Worm (Caenorhabditis elegans): ENCODE data around the gene best-3.

Gene best-3

ce11 chrII:12685-13084, at the start of gene best-3:
Gene best-3 (plus strand): TSS chrII:12985.
- TF ChIP-seq sox-4 (tag; optimal IDR thresholded peaks at IDR 0.05), result no peak
- no peak for TF ChIP-seq ets-4 (tag; optimal IDR thresholded peaks at IDR 0.05)
- no peak for TF ChIP-seq nhr-232 (tag; optimal IDR thresholded peaks at IDR 0.05)
- TF ChIP-seq mec-3 (tag; optimal IDR thresholded peaks at IDR 0.05; ENCODE audit: borderline replicate concordance), result no peak
- no peak for TF ChIP-seq pha-2 (tag; optimal IDR thresholded peaks at IDR 0.05)
- no peak for TF ChIP-seq nfya-1 (tag; optimal IDR thresholded peaks at IDR 0.05)

- TF ChIP-seq tbx-7 (tag; optimal IDR thresholded peaks at IDR 0.05) (no peak), pat-9 (tag; optimal IDR thresholded peaks at IDR 0.05) (no peak), C38D4.7 (GFP tag; optimal IDR thresholded peaks at IDR 0.05) (no peak), ama-1 (optimal IDR thresholded peaks at IDR 0.05) (no peak), fkh-6 (tag; optimal IDR thresholded peaks at IDR 0.05) (no peak)
These were observed 12.2 kb upstream of the best-3 start for ce11 chrII:586-985.

ce11 chrII:1334-1898, 11.4 kb upstream of the best-3 start, which contains the start of gene 2L52.1:
Gene 2L52.1 (plus strand): TSS chrII:1848.
- TF ChIP-seq sdc-2 (tag; optimal IDR thresholded peaks at IDR 0.05), result no peak
- TF ChIP-seq ceh-31 (tag; optimal IDR thresholded peaks at IDR 0.05), result peak; percentile 15
- TF ChIP-seq ceh-34 (tag; optimal IDR thresholded peaks at IDR 0.05), result no peak
- no peak for TF ChIP-seq hlh-15 (tag; optimal IDR thresholded peaks at IDR 0.05)
- peak; percentile 32 for TF ChIP-seq unc-55 (GFP tag; optimal IDR thresholded peaks at IDR 0.05)
- no peak for TF ChIP-seq rnt-1 (tag; optimal IDR thresholded peaks at IDR 0.05)
- TF ChIP-seq nfya-1 (tag; optimal IDR thresholded peaks at IDR 0.05), result peak; percentile 61

ce11 chrII:4793-5192, 8.0 kb upstream of the best-3 start:
- no peak for TF ChIP-seq fkh-10 (GFP tag; optimal IDR thresholded peaks at IDR 0.05)
- TF ChIP-seq hlh-30 (tag; optimal IDR thresholded peaks at IDR 0.05; ENCODE audit: insufficient read depth), result no peak
- TF ChIP-seq K02D7.2 (tag; optimal IDR thresholded peaks at IDR 0.05), result no peak
- TF ChIP-seq mec-3 (tag; optimal IDR thresholded peaks at IDR 0.05; ENCODE audit: borderline replicate concordance), result no peak
- no peak for TF ChIP-seq hlh-6 (tag; optimal IDR thresholded peaks at IDR 0.05)
- TF ChIP-seq syd-9 (tag; optimal IDR thresholded peaks at IDR 0.05), result no peak

- TF ChIP-seq ahr-1 (tag; optimal IDR thresholded peaks at IDR 0.05) (no peak), ceh-19 (GFP tag; optimal IDR thresholded peaks at IDR 0.05) (no peak), unc-55 (GFP tag; optimal IDR thresholded peaks at IDR 0.05) (no peak), pqm-1 (tag; optimal IDR thresholded peaks at IDR 0.05) (no peak), pat-9 (tag; optimal IDR thresholded peaks at IDR 0.05) (no peak), ceh-34 (tag; optimal IDR thresholded peaks at IDR 0.05) (no peak), hlh-30 (tag; optimal IDR thresholded peaks at IDR 0.05; ENCODE audit: insufficient read depth) (no peak), F13H6.1 (tag; optimal IDR thresholded peaks at IDR 0.05) (no peak), npax-4 (tag; optimal IDR thresholded peaks at IDR 0.05) (no peak), pha-2 (tag; optimal IDR thresholded peaks at IDR 0.05) (no peak), zip-5 (tag; optimal IDR thresholded peaks at IDR 0.05) (no peak), ceh-31 (tag; optimal IDR thresholded peaks at IDR 0.05) (no peak), dmd-4 (tag; optimal IDR thresholded peaks at IDR 0.05; ENCODE audit: borderline replicate concordance) (no peak), hlh-8 (tag; optimal IDR thresholded peaks at IDR 0.05) (no peak)
These were observed 6.4 kb upstream of the best-3 start, which contains the start of gene osta-1 for ce11 chrII:6349-6748. Gene osta-1 (plus strand): TSS chrII:6657.

ce11 chrII:8212-8611, 4.6 kb upstream of the best-3 start:
- TF ChIP-seq ceh-2 (tag; optimal IDR thresholded peaks at IDR 0.05), result no peak
- TF ChIP-seq tbx-2 (tag; optimal IDR thresholded peaks at IDR 0.05), result no peak
- no peak for TF ChIP-seq pha-2 (tag; optimal IDR thresholded peaks at IDR 0.05)
- TF ChIP-seq nhr-232 (tag; optimal IDR thresholded peaks at IDR 0.05), result no peak
- no peak for TF ChIP-seq npax-4 (tag; optimal IDR thresholded peaks at IDR 0.05)
- no peak for TF ChIP-seq ahr-1 (tag; optimal IDR thresholded peaks at IDR 0.05)
